Fruit fly (Drosophila melanogaster) whole organism, embryonic: ENCODE results near the gene djl.

Source experiments
- Antp ChIP-seq: fragments of 200-800 bp; sonication (Bioruptor generic); optimal IDR thresholded peaks from 3 replicates; lab custom pipeline; 2016; ENCODE audit warnings: missing biosample characterization, missing genetic modification characterization
- Atf3 ChIP-seq: fragments of 200-800 bp; sonication (Bioruptor generic); optimal IDR thresholded peaks from 3 replicates; lab custom pipeline; 2016; ENCODE audit warnings: missing biosample characterization, missing genetic modification characterization
- BEAF-32 ChIP-seq: fragments of 200-800 bp; sonication (Bioruptor generic); optimal IDR thresholded peaks from 3 replicates; lab custom pipeline; 2017; ENCODE audit warnings: missing biosample characterization, missing genetic modification characterization, mild to moderate bottlenecking, moderate library complexity, missing genetic modification reagents
- CG10565 ChIP-seq: fragments of 200-800 bp; sonication (Bioruptor generic); optimal IDR thresholded peaks from 3 replicates; lab custom pipeline; 2016; ENCODE audit warnings: missing biosample characterization, mild to moderate bottlenecking, missing genetic modification characterization
- CG11504 ChIP-seq: fragments of 200-800 bp; sonication (Bioruptor generic); optimal IDR thresholded peaks from 3 replicates; lab custom pipeline; 2019; ENCODE audit warnings: missing biosample characterization, mild to moderate bottlenecking, missing genetic modification characterization, moderate library complexity
- CG14710 ChIP-seq: fragments of 200-800 bp; sonication (Bioruptor generic); optimal IDR thresholded peaks from 3 replicates; lab custom pipeline; 2019; ENCODE audit warnings: missing biosample characterization, mild to moderate bottlenecking, missing genetic modification characterization, moderate library complexity
- CG15601 ChIP-seq: fragments of 200-800 bp; sonication (Bioruptor generic); optimal IDR thresholded peaks from 3 replicates; lab custom pipeline; 2019; ENCODE audit warnings: missing biosample characterization, mild to moderate bottlenecking, missing genetic modification characterization, moderate library complexity
- CG17328 ChIP-seq: fragments of 200-800 bp; sonication (Bioruptor generic); IDR thresholded peaks from 2 replicates; pipeline ENCODE4 v1.3.6; 2022; ENCODE audit warnings: missing biosample characterization, missing genetic modification characterization
- CG3065 ChIP-seq: fragments of 200-800 bp; sonication (Bioruptor generic); optimal IDR thresholded peaks from 2 replicates; lab custom pipeline; 2016; ENCODE audit warnings: missing biosample characterization, missing genetic modification characterization
- CG31441 ChIP-seq: fragments of 200-800 bp; sonication (Bioruptor generic); IDR thresholded peaks from 2 replicates; pipeline ENCODE4 v1.3.6; 2022; ENCODE audit warnings: missing biosample characterization, missing genetic modification characterization
- CG3163 ChIP-seq: fragments of 200-800 bp; sonication (Bioruptor generic); optimal IDR thresholded peaks from 3 replicates; lab custom pipeline; 2016; ENCODE audit warnings: missing biosample characterization, missing genetic modification characterization
- CG33213 ChIP-seq: fragments of 200-800 bp; sonication (Bioruptor generic); optimal IDR thresholded peaks from 3 replicates; lab custom pipeline; 2016; ENCODE audit warnings: missing biosample characterization, missing genetic modification characterization
- CG43689 ChIP-seq: fragments of 200-800 bp; sonication (Bioruptor generic); IDR thresholded peaks from 2 replicates; pipeline ENCODE4 v1.3.6; 2022; ENCODE audit warnings: missing biosample characterization, missing genetic modification characterization
- CG4707 ChIP-seq: fragments of 200-800 bp; sonication (Bioruptor generic); optimal IDR thresholded peaks from 2 replicates; lab custom pipeline; 2018; ENCODE audit warnings: missing biosample characterization, mild to moderate bottlenecking, missing genetic modification characterization, moderate library complexity
- CG4730 ChIP-seq: fragments of 200-800 bp; sonication (Bioruptor generic); IDR thresholded peaks from 2 replicates; pipeline ENCODE4 v1.3.6; 2022; ENCODE audit warnings: missing biosample characterization, missing genetic modification characterization
- CG7786 ChIP-seq: fragments of 200-800 bp; sonication (Bioruptor generic); optimal IDR thresholded peaks from 2 replicates; lab custom pipeline; 2016; ENCODE audit warnings: missing biosample characterization, missing genetic modification characterization
- CG7928 ChIP-seq: fragments of 200-800 bp; sonication (Bioruptor generic); optimal IDR thresholded peaks from 2 replicates; lab custom pipeline; 2017; ENCODE audit warnings: missing biosample characterization, mild to moderate bottlenecking, missing genetic modification characterization
- CG9437 ChIP-seq: fragments of 200-800 bp; sonication (Bioruptor generic); optimal IDR thresholded peaks from 2 replicates; lab custom pipeline; 2018; ENCODE audit warnings: missing biosample characterization, mild to moderate bottlenecking, missing genetic modification characterization
- CG9797 ChIP-seq: fragments of 200-800 bp; sonication (Bioruptor generic); optimal IDR thresholded peaks from 3 replicates; lab custom pipeline; 2018; ENCODE audit warnings: missing biosample characterization, mild to moderate bottlenecking, missing genetic modification characterization
- CoRest ChIP-seq: fragments of 200-800 bp; sonication (Bioruptor generic); optimal IDR thresholded peaks from 3 replicates; lab custom pipeline; 2018; ENCODE audit warnings: missing biosample characterization, mild to moderate bottlenecking, missing genetic modification characterization, moderate library complexity
- D19A ChIP-seq: fragments of 200-800 bp; optimal IDR thresholded peaks from 3 replicates; lab custom pipeline; 2019; ENCODE audit warnings: missing biosample characterization, mild to moderate bottlenecking, missing genetic modification characterization, moderate library complexity
- Deaf1 ChIP-seq: fragments of 200-800 bp; optimal IDR thresholded peaks from 3 replicates; lab custom pipeline; 2019; ENCODE audit warnings: missing biosample characterization, mild to moderate bottlenecking, missing genetic modification characterization, moderate library complexity
- Dp ChIP-seq: fragments of 200-800 bp; sonication (Bioruptor generic); optimal IDR thresholded peaks from 2 replicates; lab custom pipeline; 2018; ENCODE audit warnings: missing biosample characterization, mild to moderate bottlenecking, missing genetic modification characterization, moderate library complexity
- E2f2 ChIP-seq: fragments of 200-800 bp; sonication (Bioruptor generic); IDR thresholded peaks from 2 replicates; pipeline ENCODE4 v1.3.6; 2022; ENCODE audit warnings: missing biosample characterization, missing genetic modification characterization
- H2.0 ChIP-seq: fragments of 200-800 bp; sonication (Bioruptor generic); IDR thresholded peaks from 2 replicates; pipeline ENCODE4 v1.3.6; 2022; ENCODE audit warnings: missing biosample characterization, missing genetic modification characterization
- Hr78 ChIP-seq, 2 experiments: fragments of 200-800 bp in 1 of 2; fragments of >200 bp in 1 of 2; sonication (Bioruptor generic) in 1 of 2; optimal IDR thresholded peaks; 2 replicates each; lab custom pipeline; 2017 to 2019; ENCODE audit warnings: missing biosample characterization in 2 of 2, missing genetic modification characterization in 2 of 2, mild to moderate bottlenecking in 1 of 2, moderate library complexity in 1 of 2
- Kr ChIP-seq: fragments of 200-800 bp; sonication (Bioruptor generic); optimal IDR thresholded peaks from 2 replicates; lab custom pipeline; 2017; ENCODE audit warnings: missing biosample characterization, mild to moderate bottlenecking, missing genetic modification characterization
- Lhr ChIP-seq: fragments of 200-800 bp; sonication (Bioruptor generic); optimal IDR thresholded peaks from 3 replicates; lab custom pipeline; 2017; ENCODE audit warnings: mild to moderate bottlenecking, missing biosample characterization, missing genetic modification reagents, missing genetic modification characterization
- Oli ChIP-seq: fragments of 200-800 bp; sonication (Bioruptor generic); optimal IDR thresholded peaks from 2 replicates; lab custom pipeline; 2018; ENCODE audit warnings: missing biosample characterization, mild to moderate bottlenecking, missing genetic modification characterization, moderate library complexity
- Sox102F ChIP-seq: fragments of 200-800 bp; sonication (Bioruptor generic); optimal IDR thresholded peaks from 2 replicates; lab custom pipeline; 2018; ENCODE audit warnings: missing biosample characterization, mild to moderate bottlenecking, missing genetic modification characterization, moderate library complexity
- Sry-δ ChIP-seq: fragments of 200-800 bp; sonication (Bioruptor generic); optimal IDR thresholded peaks from 2 replicates; lab custom pipeline; 2016; ENCODE audit warnings: missing biosample characterization, missing genetic modification characterization
- abd-A ChIP-seq: fragments of 200-800 bp; sonication (Bioruptor generic); optimal IDR thresholded peaks from 3 replicates; lab custom pipeline; 2019; ENCODE audit warnings: missing biosample characterization, mild to moderate bottlenecking, missing genetic modification characterization, moderate library complexity
- aop ChIP-seq: fragments of 200-800 bp; sonication (Bioruptor generic); IDR thresholded peaks from 2 replicates; pipeline ENCODE4 v1.3.6; 2022; ENCODE audit warnings: missing biosample characterization, missing genetic modification characterization
- chn ChIP-seq: fragments of 200-800 bp; sonication (Bioruptor generic); optimal IDR thresholded peaks from 2 replicates; lab custom pipeline; 2016; ENCODE audit warnings: missing biosample characterization, missing genetic modification characterization
- dati ChIP-seq: fragments of 200-800 bp; sonication (Bioruptor generic); IDR thresholded peaks from 2 replicates; pipeline ENCODE4 v1.3.6; 2022; ENCODE audit warnings: missing biosample characterization, missing genetic modification characterization
- grau ChIP-seq: fragments of 200-800 bp; optimal IDR thresholded peaks from 3 replicates; lab custom pipeline; 2019; ENCODE audit warnings: missing biosample characterization, mild to moderate bottlenecking, missing genetic modification characterization, moderate library complexity
- hkb ChIP-seq, 2 experiments: fragments of 200-800 bp in 1 of 2; fragments of >200 bp in 1 of 2; sonication (Bioruptor generic) in 1 of 2; IDR thresholded peaks in 1 of 2; optimal IDR thresholded peaks in 1 of 2; 2 replicates each; pipeline versions ENCODE4 v1.3.6 to Lab custom; 2017 to 2022; ENCODE audit warnings: missing biosample characterization in 1 of 2, missing genetic modification characterization in 1 of 2
- jigr1 ChIP-seq: fragments of 200-800 bp; sonication (Bioruptor generic); IDR thresholded peaks from 3 replicates; pipeline ENCODE4 v1.3.6; 2022; ENCODE audit warnings: missing biosample characterization, missing genetic modification characterization
- kni ChIP-seq: fragments of 200-800 bp; sonication (Bioruptor generic); optimal IDR thresholded peaks from 3 replicates; lab custom pipeline; 2017; ENCODE audit warnings: mild to moderate bottlenecking, missing biosample characterization, missing genetic modification reagents, missing genetic modification characterization
- lbe ChIP-seq: fragments of 200-800 bp; sonication (Bioruptor generic); optimal IDR thresholded peaks from 2 replicates; lab custom pipeline; 2016; ENCODE audit warnings: missing biosample characterization, mild to moderate bottlenecking, missing genetic modification characterization
- mam ChIP-seq: fragments of 200-800 bp; sonication (Bioruptor generic); optimal IDR thresholded peaks from 3 replicates; lab custom pipeline; 2016; ENCODE audit warnings: missing biosample characterization, missing genetic modification characterization
- pb ChIP-seq: fragments of 200-800 bp; sonication (Bioruptor generic); optimal IDR thresholded peaks from 3 replicates; lab custom pipeline; 2016; ENCODE audit warnings: missing biosample characterization, missing genetic modification characterization
- pfk ChIP-seq: fragments of 200-800 bp; sonication (Bioruptor generic); optimal IDR thresholded peaks from 2 replicates; lab custom pipeline; 2018; ENCODE audit warnings: missing biosample characterization, mild to moderate bottlenecking, missing genetic modification characterization, moderate library complexity
- ranshi ChIP-seq: fragments of 200-800 bp; sonication (Bioruptor generic); IDR thresholded peaks from 2 replicates; pipeline ENCODE4 v1.3.6; 2022; ENCODE audit warnings: missing biosample characterization, missing genetic modification characterization
- row ChIP-seq: fragments of 200-800 bp; sonication (Bioruptor generic); IDR thresholded peaks from 3 replicates; pipeline ENCODE4 v1.3.6; 2022; ENCODE audit warnings: missing biosample characterization, missing genetic modification characterization
- salm ChIP-seq: fragments of 200-800 bp; sonication (Bioruptor generic); optimal IDR thresholded peaks from 2 replicates; lab custom pipeline; 2018; ENCODE audit warnings: missing biosample characterization, mild to moderate bottlenecking, missing genetic modification characterization
- slp2 ChIP-seq: fragments of 200-800 bp; sonication (Bioruptor generic); optimal IDR thresholded peaks from 2 replicates; lab custom pipeline; 2016; ENCODE audit warnings: missing biosample characterization, missing genetic modification characterization
- tll ChIP-seq, 2 experiments: fragments of 200-800 bp in 1 of 2; fragments of >200 bp in 1 of 2; sonication (Bioruptor generic) in 1 of 2; optimal IDR thresholded peaks; 2 replicates each; lab custom pipeline; 2017 to 2019; ENCODE audit warnings: missing biosample characterization in 2 of 2, missing genetic modification characterization in 2 of 2, mild to moderate bottlenecking in 1 of 2, moderate library complexity in 1 of 2
- ttk ChIP-seq: fragments of 200-800 bp; sonication (Bioruptor generic); IDR thresholded peaks from 2 replicates; pipeline ENCODE4 v2.1.2; 2022; ENCODE audit warnings: missing biosample characterization, missing genetic modification characterization
- vfl ChIP-seq: fragments of 200-800 bp; sonication (Bioruptor generic); optimal IDR thresholded peaks from 2 replicates; lab custom pipeline; 2016; ENCODE audit warnings: missing biosample characterization, missing genetic modification characterization

The djl gene

DNA sequence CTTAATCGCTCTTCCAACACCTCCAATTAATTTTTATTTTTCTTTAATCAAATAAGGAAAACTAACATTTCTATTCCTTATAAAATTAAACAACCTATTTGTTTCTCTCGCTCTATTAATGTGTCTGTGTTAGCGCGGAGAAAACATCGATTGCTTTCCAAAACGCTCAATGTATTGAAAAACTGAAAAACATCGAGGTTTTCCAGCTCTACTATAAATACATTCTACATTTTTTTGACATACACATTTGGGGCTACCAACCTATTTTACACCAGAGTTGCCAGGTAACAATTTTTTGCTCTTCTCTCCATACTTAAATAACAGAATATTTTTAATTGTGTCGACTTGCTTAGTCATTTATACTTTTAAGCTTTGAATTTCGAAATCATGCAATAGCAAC lies 31.3 kb downstream of the djl start (continued):
- TF ChIP-seq Sox102F (GFP tag; lab: Kevin White, UChicago) (no peak), Sry-δ (peak; percentile 86), Kr (GFP tag; lab: Kevin White, UChicago) (no peak), slp2 (GFP tag; lab: Kevin White, UChicago) (peak; percentile 33), CG7786 (no peak), CG3065 (GFP tag; lab: Kevin White, UChicago) (no peak), CoRest (peak; percentile 60), ttk (GFP tag; lab: Robert Waterston, UW) (no peak), vfl (GFP tag; lab: Kevin White, UChicago) (no peak), Oli (tag; lab: Kevin White, UChicago) (no peak), CG9437 (GFP tag; lab: Kevin White, UChicago) (no peak), Hr78 (GFP tag; optimal IDR thresholded peaks at IDR 0.05; lab: Kevin White, UChicago) (no peak), CG33213 (GFP tag; lab: Kevin White, UChicago) (peak; percentile 61), hkb (optimal IDR thresholded peaks at IDR 0.05; lab: Kevin White, UChicago) (no peak), hkb (GFP tag; IDR thresholded peaks at IDR 0.05; lab: Robert Waterston, UW) (no peak), grau (tag; lab: Kevin White, UChicago) (peak; percentile 40), Deaf1 (tag; lab: Kevin White, UChicago) (no peak), CG43689 (GFP tag; lab: Robert Waterston, UW) (no peak), D19A (tag; lab: Kevin White, UChicago) (peak; percentile 47), aop (GFP tag; lab: Robert Waterston, UW) (no peak), CG4730 (GFP tag; lab: Robert Waterston, UW) (no peak), Lhr (GFP tag; lab: Kevin White, UChicago) (peak; percentile 81), CG7928 (GFP tag; lab: Kevin White, UChicago) (no peak), CG17328 (GFP tag; lab: Robert Waterston, UW) (no peak), tll (GFP tag; optimal IDR thresholded peaks at IDR 0.05; lab: Kevin White, UChicago) (no peak), CG4707 (GFP tag; lab: Kevin White, UChicago) (no peak), Dp (peak; percentile 37), CG15601 (tag; lab: Kevin White, UChicago) (peak; percentile 25), CG11504 (tag; lab: Kevin White, UChicago) (peak; percentile 65), mam (GFP tag; lab: Kevin White, UChicago) (peak; percentile 47), jigr1 (GFP tag; lab: Robert Waterston, UW) (no peak), E2f2 (GFP tag; lab: Robert Waterston, UW) (peak; percentile 53), Atf3 (no peak), CG14710 (tag; lab: Kevin White, UChicago) (peak; percentile 71), Antp (no peak), BEAF-32 (GFP tag; lab: Kevin White, UChicago) (peak; percentile 71), chn (GFP tag; lab: Kevin White, UChicago) (no peak), abd-A (no peak), dati (GFP tag; lab: Robert Waterston, UW) (no peak), lbe (GFP tag; lab: Kevin White, UChicago) (no peak), row (GFP tag; lab: Robert Waterston, UW) (peak; percentile 64), CG9797 (GFP tag; lab: Kevin White, UChicago) (peak; percentile 13), CG10565 (GFP tag; lab: Kevin White, UChicago) (no peak), CG3163 (GFP tag; lab: Kevin White, UChicago) (peak; percentile 38), salm (tag; lab: Kevin White, UChicago) (no peak), ranshi (no peak), pfk (GFP tag; lab: Kevin White, UChicago) (no peak), kni (GFP tag; lab: Kevin White, UChicago) (no peak), CG31441 (GFP tag; lab: Robert Waterston, UW) (no peak), pb (no peak), H2.0 (GFP tag; lab: Robert Waterston, UW) (no peak)
